Fruit fly (Drosophila melanogaster) whole organism, embryonic: ENCODE results near the gene CG4962.

Experiments
- Atf6 ChIP-seq: fragments of 200-800 bp; sonication (Bioruptor generic); IDR thresholded peaks from 2 replicates; pipeline ENCODE4 v1.3.6; 2022; ENCODE audit warnings: missing biosample characterization, missing genetic modification characterization
- BEAF-32 ChIP-seq: fragments of 200-800 bp; sonication (Bioruptor generic); optimal IDR thresholded peaks from 3 replicates; lab custom pipeline; 2017; ENCODE audit warnings: missing biosample characterization, missing genetic modification characterization, mild to moderate bottlenecking, moderate library complexity, missing genetic modification reagents
- CG17359 ChIP-seq: fragments of 200-800 bp; sonication (Bioruptor generic); optimal IDR thresholded peaks from 3 replicates; lab custom pipeline; 2018; ENCODE audit warnings: missing biosample characterization, mild to moderate bottlenecking, missing genetic modification characterization, moderate library complexity
- CG2202 ChIP-seq: fragments of 200-800 bp; sonication (Bioruptor generic); optimal IDR thresholded peaks from 2 replicates; lab custom pipeline; 2018; ENCODE audit warnings: missing biosample characterization, mild to moderate bottlenecking, missing genetic modification characterization
- CG4328 ChIP-seq: fragments of 200-800 bp; sonication (Bioruptor generic); optimal IDR thresholded peaks from 3 replicates; lab custom pipeline; 2017; ENCODE audit warnings: missing biosample characterization, missing genetic modification reagents, missing genetic modification characterization
- CG43689 ChIP-seq: fragments of 200-800 bp; sonication (Bioruptor generic); IDR thresholded peaks from 2 replicates; pipeline ENCODE4 v1.3.6; 2022; ENCODE audit warnings: missing biosample characterization, missing genetic modification characterization
- CG5245 ChIP-seq: fragments of 200-800 bp; sonication (Bioruptor generic); optimal IDR thresholded peaks from 3 replicates; lab custom pipeline; 2016; ENCODE audit warnings: missing biosample characterization, missing genetic modification characterization
- CG6689 ChIP-seq: fragments of 200-800 bp; sonication (Bioruptor generic); IDR thresholded peaks from 2 replicates; pipeline ENCODE4 v1.3.6; 2022; ENCODE audit warnings: missing biosample characterization, missing genetic modification characterization
- CG7556 ChIP-seq: fragments of 200-800 bp; sonication (Bioruptor generic); optimal IDR thresholded peaks from 2 replicates; lab custom pipeline; 2017; ENCODE audit warnings: missing biosample characterization, mild to moderate bottlenecking, missing genetic modification characterization
- CG9876 ChIP-seq: fragments of 200-800 bp; sonication (Bioruptor generic); optimal IDR thresholded peaks from 2 replicates; lab custom pipeline; 2016; ENCODE audit warnings: missing biosample characterization, missing genetic modification characterization
- Dbx ChIP-seq: fragments of 200-800 bp; sonication (Bioruptor generic); IDR thresholded peaks from 3 replicates; pipeline ENCODE4 v1.3.6; 2022; ENCODE audit warnings: missing biosample characterization, missing genetic modification characterization
- E2f1 ChIP-seq: fragments of 200-800 bp; sonication (Bioruptor generic); IDR thresholded peaks from 2 replicates; pipeline ENCODE4 v1.3.6; 2022; ENCODE audit warnings: missing biosample characterization, missing genetic modification characterization
- H2.0 ChIP-seq: fragments of 200-800 bp; sonication (Bioruptor generic); IDR thresholded peaks from 2 replicates; pipeline ENCODE4 v1.3.6; 2022; ENCODE audit warnings: missing biosample characterization, missing genetic modification characterization
- Hand ChIP-seq: fragments of 200-800 bp; sonication (Bioruptor generic); optimal IDR thresholded peaks from 2 replicates; lab custom pipeline; 2017; ENCODE audit warnings: mild to moderate bottlenecking, missing biosample characterization, missing genetic modification reagents, missing genetic modification characterization
- Mad ChIP-seq: fragments of 200-800 bp; sonication (Bioruptor generic); optimal IDR thresholded peaks from 2 replicates; lab custom pipeline; 2016; ENCODE audit warnings: missing biosample characterization, missing genetic modification characterization
- PHDP ChIP-seq: fragments of 200-800 bp; sonication (Bioruptor generic); optimal IDR thresholded peaks from 3 replicates; lab custom pipeline; 2018; ENCODE audit warnings: missing biosample characterization, mild to moderate bottlenecking, missing genetic modification characterization, moderate library complexity
- Side ChIP-seq: fragments of 200-800 bp; sonication (Bioruptor generic); optimal IDR thresholded peaks from 2 replicates; lab custom pipeline; 2016; ENCODE audit warnings: missing biosample characterization, missing genetic modification characterization
- TFAM ChIP-seq: fragments of 200-800 bp; sonication (Bioruptor generic); optimal IDR thresholded peaks from 2 replicates; lab custom pipeline; 2017; ENCODE audit warnings: missing biosample characterization, missing genetic modification characterization, inconsistent platforms
- Xbp1 ChIP-seq: fragments of 200-800 bp; sonication (Bioruptor generic); optimal IDR thresholded peaks from 3 replicates; lab custom pipeline; 2016; ENCODE audit warnings: missing biosample characterization, mild to moderate bottlenecking, missing genetic modification characterization
- al ChIP-seq: fragments of 200-800 bp; sonication (Bioruptor generic); IDR thresholded peaks from 2 replicates; pipeline ENCODE4 v1.3.6; 2022; ENCODE audit warnings: missing biosample characterization, missing genetic modification characterization
- ase ChIP-seq: fragments of 200-800 bp; sonication (Bioruptor generic); IDR thresholded peaks from 3 replicates; pipeline ENCODE4 v1.3.6; 2022; ENCODE audit warnings: missing biosample characterization, missing genetic modification characterization
- ash1 ChIP-seq: fragments of 200-800 bp; sonication (Bioruptor generic); optimal IDR thresholded peaks from 2 replicates; lab custom pipeline; 2018; ENCODE audit warnings: missing biosample characterization, mild to moderate bottlenecking, missing genetic modification characterization
- az2 ChIP-seq: fragments of 200-800 bp; sonication (Bioruptor generic); optimal IDR thresholded peaks from 3 replicates; lab custom pipeline; 2016; ENCODE audit warnings: missing biosample characterization, missing genetic modification characterization
- chm ChIP-seq: fragments of 200-800 bp; sonication (Bioruptor generic); IDR thresholded peaks from 2 replicates; pipeline ENCODE4 v1.3.6; 2022; ENCODE audit warnings: missing biosample characterization, missing genetic modification characterization
- corto ChIP-seq: fragments of 200-800 bp; sonication (Bioruptor generic); optimal IDR thresholded peaks from 2 replicates; lab custom pipeline; 2016; ENCODE audit warnings: missing biosample characterization, mild to moderate bottlenecking, missing genetic modification characterization, moderate library complexity
- crc ChIP-seq: fragments of 200-800 bp; sonication (Bioruptor generic); optimal IDR thresholded peaks from 2 replicates; lab custom pipeline; 2016; ENCODE audit warnings: missing biosample characterization, missing genetic modification characterization
- crp ChIP-seq, 2 experiments: fragments of 200-800 bp; sonication (Bioruptor generic); optimal IDR thresholded peaks; 2 replicates in 1 of 2; 3 replicates in 1 of 2; lab custom pipeline; 2017; ENCODE audit warnings: missing biosample characterization in 2 of 2, missing genetic modification characterization in 2 of 2, mild to moderate bottlenecking in 1 of 2, moderate library complexity in 1 of 2
- fd102C ChIP-seq: fragments of 200-800 bp; sonication (Bioruptor generic); optimal IDR thresholded peaks from 2 replicates; lab custom pipeline; 2018; ENCODE audit warnings: missing biosample characterization, mild to moderate bottlenecking, missing genetic modification characterization, moderate library complexity
- gsb-n ChIP-seq: fragments of 200-800 bp; sonication (Bioruptor generic); optimal IDR thresholded peaks from 3 replicates; lab custom pipeline; 2018; ENCODE audit warnings: missing biosample characterization, mild to moderate bottlenecking, missing genetic modification characterization
- gt ChIP-seq: fragments of 200-800 bp; sonication (Bioruptor generic); IDR thresholded peaks from 2 replicates; pipeline ENCODE4 v1.3.6; 2022; ENCODE audit warnings: missing biosample characterization, missing genetic modification characterization
- hbn ChIP-seq: fragments of 200-800 bp; sonication (Bioruptor generic); IDR thresholded peaks from 2 replicates; pipeline ENCODE4 v1.3.6; 2022; ENCODE audit warnings: missing biosample characterization, missing genetic modification characterization; ENCODE audit not compliant: partially characterized antibody
- hkb ChIP-seq, 2 experiments: fragments of 200-800 bp in 1 of 2; fragments of >200 bp in 1 of 2; sonication (Bioruptor generic) in 1 of 2; IDR thresholded peaks in 1 of 2; optimal IDR thresholded peaks in 1 of 2; 2 replicates each; pipeline versions ENCODE4 v1.3.6 to Lab custom; 2017 to 2022; ENCODE audit warnings: missing biosample characterization in 1 of 2, missing genetic modification characterization in 1 of 2
- hth ChIP-seq: fragments of >200 bp; optimal IDR thresholded peaks from 2 replicates; lab custom pipeline; 2017; ENCODE audit warnings: inconsistent platforms
- kah ChIP-seq: fragments of 200-800 bp; sonication (Bioruptor generic); optimal IDR thresholded peaks from 2 replicates; lab custom pipeline; 2018; ENCODE audit warnings: missing biosample characterization, mild to moderate bottlenecking, missing genetic modification characterization
- maf-S ChIP-seq: fragments of 200-800 bp; sonication (Bioruptor generic); optimal IDR thresholded peaks from 2 replicates; lab custom pipeline; 2016; ENCODE audit warnings: missing biosample characterization, missing genetic modification characterization
- prd ChIP-seq, 3 experiments: fragments of >200 bp in 2 of 3; fragments of 200-800 bp in 1 of 3; sonication (Bioruptor generic) in 1 of 3; optimal IDR thresholded peaks in 2 of 3; IDR thresholded peaks in 1 of 3; 2 replicates in 2 of 3; 3 replicates in 1 of 3; pipeline versions ENCODE4 v1.3.6 to Lab custom; 2017 to 2022; ENCODE audit warnings: missing biosample characterization in 1 of 3, missing genetic modification characterization in 1 of 3
- pzg ChIP-seq: fragments of 200-800 bp; sonication (Bioruptor generic); optimal IDR thresholded peaks from 3 replicates; lab custom pipeline; 2018; ENCODE audit warnings: missing biosample characterization, mild to moderate bottlenecking, missing genetic modification characterization, moderate library complexity
- run ChIP-seq: fragments of 200-800 bp; sonication (Bioruptor generic); optimal IDR thresholded peaks from 3 replicates; lab custom pipeline; 2018; ENCODE audit warnings: missing biosample characterization, mild to moderate bottlenecking, missing genetic modification characterization
- sens-2 ChIP-seq: fragments of 200-800 bp; sonication (Bioruptor generic); IDR thresholded peaks from 2 replicates; pipeline ENCODE4 v1.3.6; 2022; ENCODE audit warnings: missing biosample characterization, missing genetic modification characterization
- sim ChIP-seq: fragments of 200-800 bp; sonication (Bioruptor generic); IDR thresholded peaks from 2 replicates; pipeline ENCODE4 v1.3.6; 2022; ENCODE audit warnings: missing biosample characterization, missing genetic modification characterization
- sisA ChIP-seq: fragments of 200-800 bp; sonication (Bioruptor generic); IDR thresholded peaks from 2 replicates; pipeline ENCODE4 v1.3.6; 2022; ENCODE audit warnings: missing biosample characterization, missing genetic modification characterization
- sna ChIP-seq: fragments of 200-800 bp; sonication (Bioruptor generic); IDR thresholded peaks from 2 replicates; pipeline ENCODE4 v1.3.6; 2022; ENCODE audit warnings: missing biosample characterization, missing genetic modification characterization; ENCODE audit not compliant: partially characterized antibody
- tio ChIP-seq: fragments of 200-800 bp; sonication (Bioruptor generic); optimal IDR thresholded peaks from 2 replicates; lab custom pipeline; 2017; ENCODE audit warnings: missing biosample characterization, missing genetic modification characterization, inconsistent platforms
- tll ChIP-seq, 2 experiments: fragments of 200-800 bp in 1 of 2; fragments of >200 bp in 1 of 2; sonication (Bioruptor generic) in 1 of 2; optimal IDR thresholded peaks; 2 replicates each; lab custom pipeline; 2017 to 2019; ENCODE audit warnings: missing biosample characterization in 2 of 2, missing genetic modification characterization in 2 of 2, mild to moderate bottlenecking in 1 of 2, moderate library complexity in 1 of 2
- trh ChIP-seq: fragments of 200-800 bp; sonication (Bioruptor generic); optimal IDR thresholded peaks from 2 replicates; lab custom pipeline; 2016; ENCODE audit warnings: missing biosample characterization, missing genetic modification characterization
- unpg ChIP-seq: fragments of 200-800 bp; sonication (Bioruptor generic); optimal IDR thresholded peaks from 3 replicates; lab custom pipeline; 2018; ENCODE audit warnings: missing biosample characterization, mild to moderate bottlenecking, missing genetic modification characterization, moderate library complexity
- vnd ChIP-seq: fragments of 200-800 bp; sonication (Bioruptor generic); IDR thresholded peaks from 3 replicates; pipeline ENCODE4 v1.3.6; 2022; ENCODE audit warnings: missing biosample characterization, missing genetic modification characterization; ENCODE audit not compliant: partially characterized antibody
- wdn ChIP-seq: fragments of 200-800 bp; sonication (Bioruptor generic); IDR thresholded peaks from 2 replicates; pipeline ENCODE4 v1.3.6; 2022; ENCODE audit warnings: missing biosample characterization, missing genetic modification characterization

Gene CG4962

dm6 chr3L:16328207-16328891 is 33.0 kb upstream of the CG4962 start, which contains the start of gene CG13058 (continued):
- TF ChIP-seq Dbx (GFP tag; lab: Robert Waterston, UW) (peak; percentile 64; the same call in 2 of the 3 replicates), prd (optimal IDR thresholded peaks at IDR 0.05; lab: Kevin White, UChicago) (no peak), prd (GFP tag; IDR thresholded peaks at IDR 0.05; lab: Robert Waterston, UW) (no peak; the same call in 2 of the 3 replicates), gt (GFP tag; lab: Robert Waterston, UW) (no peak), sna (no peak), CG7556 (GFP tag; lab: Kevin White, UChicago) (peak; percentile 69), vnd (no peak), CG9876 (no peak), Side (GFP tag; lab: Kevin White, UChicago) (no peak), pzg (GFP tag; lab: Kevin White, UChicago) (no peak), CG2202 (no peak), az2 (peak; percentile 42), hkb (optimal IDR thresholded peaks at IDR 0.05; lab: Kevin White, UChicago) (no peak), hkb (GFP tag; IDR thresholded peaks at IDR 0.05; lab: Robert Waterston, UW) (peak; percentile 62), trh (no peak), E2f1 (GFP tag; lab: Robert Waterston, UW) (no peak), Mad (GFP tag; lab: Kevin White, UChicago) (peak; percentile 22), BEAF-32 (no peak), crc (no peak), ash1 (GFP tag; lab: Kevin White, UChicago) (no peak), sisA (GFP tag; lab: Robert Waterston, UW) (peak; percentile 67), CG6689 (GFP tag; lab: Robert Waterston, UW) (peak; percentile 40; the same call in 1 of the 2 replicates), ase (GFP tag; lab: Robert Waterston, UW) (no peak), wdn (GFP tag; lab: Robert Waterston, UW) (0 out of 2 replicates have a peak, but pooled peaks have one; percentile 60), al (GFP tag; lab: Robert Waterston, UW) (0 out of 2 replicates have a peak, but pooled peaks have one; percentile 23), Atf6 (GFP tag; lab: Robert Waterston, UW) (peak; percentile 84), tio (peak; percentile 2), hth (no peak), crp (GFP tag; optimal IDR thresholded peaks at IDR 0.05; lab: Kevin White, UChicago) (peak in 1 of 2 experiments; percentile 15), sim (no peak), TFAM (GFP tag; lab: Kevin White, UChicago) (no peak), maf-S (peak; percentile 16), Xbp1 (peak; percentile 60), run (tag; lab: Kevin White, UChicago) (peak; percentile 32), unpg (GFP tag; lab: Kevin White, UChicago) (peak; percentile 67), chm (GFP tag; lab: Robert Waterston, UW) (no peak; the same call in 1 of the 2 replicates), CG43689 (peak; percentile 52; the same call in 1 of the 2 replicates), tll (GFP tag; optimal IDR thresholded peaks at IDR 0.05; lab: Kevin White, UChicago) (no peak), hbn (GFP tag; lab: Robert Waterston, UW) (no peak), PHDP (peak; percentile 69), H2.0 (peak; percentile 81), gsb-n (tag; lab: Kevin White, UChicago) (no peak), CG5245 (GFP tag; lab: Kevin White, UChicago) (peak; percentile 21), corto (no peak), CG4328 (GFP tag; lab: Kevin White, UChicago) (no peak), Hand (GFP tag; lab: Kevin White, UChicago) (peak; percentile 3), kah (GFP tag; lab: Kevin White, UChicago) (peak; percentile 19), fd102C (no peak), sens-2 (GFP tag; lab: Robert Waterston, UW) (peak; percentile 52), CG17359 (tag; lab: Kevin White, UChicago) (peak; percentile 53)
